Fruit fly (Drosophila melanogaster): ENCODE results near the gene CCT2.

CCT2 gene

DNA sequence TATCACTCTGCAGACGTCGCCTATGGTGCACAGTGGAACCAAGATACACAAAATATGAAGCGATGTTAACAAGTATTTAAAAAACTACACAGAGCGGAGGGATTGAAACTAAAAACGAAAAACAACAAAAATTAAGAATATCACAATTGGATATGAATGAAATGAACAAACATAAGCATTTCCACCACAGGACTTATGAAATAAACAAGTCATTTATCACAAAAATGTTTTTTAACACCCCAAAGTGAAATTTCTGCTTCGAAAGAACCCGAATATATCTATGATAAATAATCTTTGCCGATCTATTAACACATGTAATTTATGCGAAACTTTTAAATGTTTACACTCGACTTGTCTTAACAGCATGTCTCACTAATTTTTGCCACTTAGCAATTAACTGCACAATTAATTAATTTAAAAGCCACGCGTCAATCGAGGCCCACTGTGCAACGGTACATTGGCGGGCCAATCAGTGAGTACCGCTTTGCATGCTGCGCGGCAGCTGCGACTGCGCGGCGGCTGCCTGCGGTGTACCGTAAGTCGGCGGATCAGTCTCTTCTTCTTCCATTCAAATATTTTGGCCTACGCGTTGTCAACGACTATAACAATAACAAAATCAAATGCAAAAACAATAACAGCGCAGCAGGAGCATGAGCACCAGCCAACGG, 47.4 kb upstream of the CCT2 start (continued):
- TF ChIP-seq CG7271 (tag; optimal IDR thresholded peaks at IDR 0.05) (no peak), CG7357 (GFP tag; IDR thresholded peaks at IDR 0.05) (no peak), dmrt11E (tag; optimal IDR thresholded peaks at IDR 0.05) (peak; percentile 63), pros (GFP tag; optimal IDR thresholded peaks at IDR 0.05) (no peak), usp (GFP tag; optimal IDR thresholded peaks at IDR 0.05) (no peak), sqz (GFP tag; optimal IDR thresholded peaks at IDR 0.05) (no peak), Opbp (GFP tag; IDR thresholded peaks at IDR 0.05; ENCODE audit: partially characterized antibody) (no peak), Hmr (GFP tag; optimal IDR thresholded peaks at IDR 0.05) (no peak), CG3281 (GFP tag; optimal IDR thresholded peaks at IDR 0.05) (peak; percentile 27), Drgx (GFP tag; IDR thresholded peaks at IDR 0.05) (peak; percentile 33), Nf-YC (tag; optimal IDR thresholded peaks at IDR 0.05) (peak; percentile 50), gfzf (GFP tag; optimal IDR thresholded peaks at IDR 0.05) (no peak), CG15696 (tag; optimal IDR thresholded peaks at IDR 0.05) (peak; percentile 44), gsb (GFP tag; IDR thresholded peaks at IDR 0.05) (no peak), sr (GFP tag; IDR thresholded peaks at IDR 0.05) (no peak; the same call in 2 of the 3 replicates), CG10321 (GFP tag; IDR thresholded peaks at IDR 0.05) (no peak), ara (GFP tag; IDR thresholded peaks at IDR 0.05) (0 out of 2 replicates have a peak, but pooled peaks have one; percentile 47), Lpt (GFP tag; optimal IDR thresholded peaks at IDR 0.05) (no peak), yki (optimal IDR thresholded peaks at IDR 0.05) (no peak), schlank (tag; optimal IDR thresholded peaks at IDR 0.05) (no peak), ham (GFP tag; IDR thresholded peaks at IDR 0.05) (no peak), CG17385 (GFP tag; optimal IDR thresholded peaks at IDR 0.05) (peak; percentile 60), zf30C (GFP tag; optimal IDR thresholded peaks at IDR 0.05) (no peak), amos (GFP tag; IDR thresholded peaks at IDR 0.05; ENCODE audit: partially characterized antibody) (no peak), CG17361 (GFP tag; IDR thresholded peaks at IDR 0.05) (peak; percentile 75), CG31365 (tag; optimal IDR thresholded peaks at IDR 0.05) (no peak), Dip3 (GFP tag; optimal IDR thresholded peaks at IDR 0.05) (no peak), CG9609 (GFP tag; optimal IDR thresholded peaks at IDR 0.05) (no peak), Dip2 (GFP tag; IDR thresholded peaks at IDR 0.05) (no peak), Mrtf (GFP tag; IDR thresholded peaks at IDR 0.05) (no peak), chm (GFP tag; IDR thresholded peaks at IDR 0.05) (no peak), Fer1 (GFP tag; optimal IDR thresholded peaks at IDR 0.05) (no peak), CG4404 (GFP tag; IDR thresholded peaks at IDR 0.05) (0 out of 2 replicates have a peak, but pooled peaks have one; percentile 38), CG12299 (tag; optimal IDR thresholded peaks at IDR 0.05) (no peak), cwo (GFP tag; optimal IDR thresholded peaks at IDR 0.05) (peak; percentile 26), ewg (GFP tag; optimal IDR thresholded peaks at IDR 0.05) (peak; percentile 21), CG9215 (GFP tag; IDR thresholded peaks at IDR 0.05) (no peak), Sry-δ (GFP tag; optimal IDR thresholded peaks at IDR 0.05) (no peak), Ets97D (GFP tag; optimal IDR thresholded peaks at IDR 0.05) (peak; percentile 6), bcd (GFP tag; optimal IDR thresholded peaks at IDR 0.05) (peak; percentile 46), CG34422 (GFP tag; IDR thresholded peaks at IDR 0.05) (no peak), ssp (GFP tag; IDR thresholded peaks at IDR 0.05) (no peak; the same call in 1 of the 2 replicates), CrebB (tag; optimal IDR thresholded peaks at IDR 0.05) (no peak), CG13624 (GFP tag; optimal IDR thresholded peaks at IDR 0.05) (peak; percentile 33), br (optimal IDR thresholded peaks at IDR 0.05) (no peak), CG12659 (GFP tag; optimal IDR thresholded peaks at IDR 0.05) (peak; percentile 40), cas (GFP tag; IDR thresholded peaks at IDR 0.05) (no peak), fd3F (GFP tag; optimal IDR thresholded peaks at IDR 0.05) (no peak), CG10274 (GFP tag; optimal IDR thresholded peaks at IDR 0.05) (no peak), Rfx (GFP tag; IDR thresholded peaks at IDR 0.05) (peak; percentile 7; the same call in 1 of the 2 replicates), ind (GFP tag; optimal IDR thresholded peaks at IDR 0.05) (peak; percentile 27), crol (GFP tag; IDR thresholded peaks at IDR 0.05) (no peak)
